Worm (Caenorhabditis elegans) whole organism, L3 larva: ENCODE measurements around the gene C44B7.11.

Source experiments
- ama-1 ChIP-seq: fragments of 150-350 bp; optimal IDR thresholded peaks from 2 replicates; lab custom pipeline; 2018
- daf-12 ChIP-seq: fragments of 150-350 bp; optimal IDR thresholded peaks from 2 replicates; lab custom pipeline; 2014; ENCODE audit warnings: missing biosample characterization, missing genetic modification reagents, missing genetic modification characterization
- fkh-10 ChIP-seq: sonication (generic microtip); optimal IDR thresholded peaks from 2 replicates; lab custom pipeline; 2017; ENCODE audit warnings: missing biosample characterization, missing genetic modification reagents, missing genetic modification characterization
- jun-1 ChIP-seq: fragments of 150-350 bp; optimal IDR thresholded peaks from 2 replicates; lab custom pipeline; 2014; ENCODE audit warnings: missing biosample characterization, missing genetic modification reagents, missing genetic modification characterization
- mml-1 ChIP-seq: fragments of 150-350 bp; sonication (generic microtip); optimal IDR thresholded peaks from 3 replicates; lab custom pipeline; 2014; ENCODE audit warnings: missing biosample characterization, missing genetic modification characterization
- nhr-11 ChIP-seq: fragments of 150-350 bp; optimal IDR thresholded peaks from 2 replicates; lab custom pipeline; 2014; ENCODE audit warnings: missing biosample characterization, missing genetic modification characterization
- nhr-12 ChIP-seq: fragments of 150-350 bp; optimal IDR thresholded peaks from 2 replicates; lab custom pipeline; 2014; ENCODE audit warnings: missing biosample characterization, missing genetic modification characterization
- nhr-25 ChIP-seq: sonication (generic microtip); optimal IDR thresholded peaks from 2 replicates; lab custom pipeline; 2017; ENCODE audit warnings: missing biosample characterization, missing genetic modification characterization
- nhr-28 ChIP-seq: fragments of 150-350 bp; optimal IDR thresholded peaks from 2 replicates; lab custom pipeline; 2014; ENCODE audit warnings: missing biosample characterization, missing genetic modification characterization
- snpc-4 ChIP-seq: fragments of 150-350 bp; optimal IDR thresholded peaks from 2 replicates; lab custom pipeline; 2014; ENCODE audit warnings: missing biosample characterization, missing genetic modification characterization
- unc-62 ChIP-seq: fragments of 150-350 bp; sonication (generic microtip); optimal IDR thresholded peaks from 4 replicates; lab custom pipeline; 2014; ENCODE audit warnings: missing biosample characterization, missing genetic modification reagents, missing genetic modification characterization
- zag-1 ChIP-seq: fragments of 150-350 bp; optimal IDR thresholded peaks from 2 replicates; lab custom pipeline; 2014; ENCODE audit warnings: missing biosample characterization, missing genetic modification characterization
- ztf-4 ChIP-seq: fragments of 150-350 bp; optimal IDR thresholded peaks from 2 replicates; lab custom pipeline; 2014; ENCODE audit warnings: missing biosample characterization, missing genetic modification characterization

- no peak for TF ChIP-seq fkh-10
- TF ChIP-seq daf-12 (tag; lab: Kevin White, UChicago) = no peak
- peak; percentile 93 for TF ChIP-seq ama-1 (lab: Kevin White, UChicago)
- no peak for TF ChIP-seq snpc-4 (tag; lab: Kevin White, UChicago)
- TF ChIP-seq nhr-12 = no peak
- no peak for TF ChIP-seq zag-1 (tag; lab: Kevin White, UChicago)
- TF ChIP-seq nhr-11 (tag; lab: Kevin White, UChicago) = no peak
- TF ChIP-seq jun-1 = no peak
- no peak for TF ChIP-seq mml-1 (tag; lab: Kevin White, UChicago)
- no peak for TF ChIP-seq unc-62
- TF ChIP-seq nhr-25 (tag; lab: Kevin White, UChicago) = no peak
- TF ChIP-seq ztf-4 = no peak
- TF ChIP-seq nhr-28 (tag; lab: Kevin White, UChicago) = no peak
These were observed 7.2 kb downstream of the C44B7.11 start, which contains the start of gene acer-1 for ce11 chrII:6890095-6890494.
